Worm (Caenorhabditis elegans): ENCODE measurements around the gene sgcb-1.

The sgcb-1 gene

ce11 chrII:332419-332818 lies 6.3 kb downstream of the sgcb-1 start, which contains the start of gene cbn-1:
TSS of gene cbn-1 (minus strand) at chrII:332519.
- no peak for TF ChIP-seq blmp-1 (tag; optimal IDR thresholded peaks at IDR 0.05)
- TF ChIP-seq ceh-83 (GFP tag; optimal IDR thresholded peaks at IDR 0.05), result no peak
- no peak for TF ChIP-seq drap-1 (GFP tag; optimal IDR thresholded peaks at IDR 0.05)
- TF ChIP-seq lin-13 (tag; optimal IDR thresholded peaks at IDR 0.05), result no peak
- no peak for TF ChIP-seq cnd-1 (tag; optimal IDR thresholded peaks at IDR 0.05)
- TF ChIP-seq elt-3 (tag; optimal IDR thresholded peaks at IDR 0.05), result no peak
- no peak for TF ChIP-seq unc-62 (GFP tag; optimal IDR thresholded peaks at IDR 0.05)
- TF ChIP-seq ham-2 (GFP tag; optimal IDR thresholded peaks at IDR 0.05), result no peak
- TF ChIP-seq nhr-28 (tag; optimal IDR thresholded peaks at IDR 0.05), result no peak
- no peak for TF ChIP-seq mep-1 (tag; optimal IDR thresholded peaks at IDR 0.05)
- TF ChIP-seq mab-5 (tag; optimal IDR thresholded peaks at IDR 0.05), result no peak

- peak; percentile 90 for TF ChIP-seq blmp-1 (tag; optimal IDR thresholded peaks at IDR 0.05)
- TF ChIP-seq cnd-1 (tag; optimal IDR thresholded peaks at IDR 0.05), result no peak
- no peak for TF ChIP-seq nhr-2 (tag; optimal IDR thresholded peaks at IDR 0.05)
- TF ChIP-seq mls-2 (tag; optimal IDR thresholded peaks at IDR 0.05), result no peak
Observed at ce11 chrII:333853-334449, 7.9 kb downstream of the sgcb-1 start.

ce11 chrII:334828-335227 lies 8.7 kb downstream of the sgcb-1 start:
- no peak for TF ChIP-seq mab-5 (tag; optimal IDR thresholded peaks at IDR 0.05)

- TF ChIP-seq blmp-1 (tag; optimal IDR thresholded peaks at IDR 0.05), result peak; percentile 87
- no peak for TF ChIP-seq bed-3 (GFP tag; optimal IDR thresholded peaks at IDR 0.05)
- no peak for TF ChIP-seq M03D4.4 (tag; optimal IDR thresholded peaks at IDR 0.05)
- no peak for TF ChIP-seq lin-32 (GFP tag; optimal IDR thresholded peaks at IDR 0.05)
- TF ChIP-seq ham-2 (GFP tag; optimal IDR thresholded peaks at IDR 0.05), result peak; percentile 57
Observed at ce11 chrII:337233-337832, 11.2 kb downstream of the sgcb-1 start, which contains the start of gene cpn-2. TSS of gene cpn-2 (plus strand) at chrII:337782.

ce11 chrII:340224-340623 lies 14.1 kb downstream of the sgcb-1 start, which contains the start of gene clc-31:
TSS of gene clc-31 (plus strand) at chrII:340524.
- TF ChIP-seq mab-5 (tag; optimal IDR thresholded peaks at IDR 0.05) (no peak), nhr-76 (tag; optimal IDR thresholded peaks at IDR 0.05) (no peak), mls-2 (tag; optimal IDR thresholded peaks at IDR 0.05) (no peak), sem-2 (GFP tag; optimal IDR thresholded peaks at IDR 0.05) (no peak), sptf-1 (tag; optimal IDR thresholded peaks at IDR 0.05) (no peak), elt-1 (tag; optimal IDR thresholded peaks at IDR 0.05; ENCODE audit: borderline replicate concordance, insufficient read depth) (no peak), lsy-2 (tag; optimal IDR thresholded peaks at IDR 0.05) (no peak), pha-4 (tag; optimal IDR thresholded peaks at IDR 0.05) (no peak), ceh-43 (GFP tag; optimal IDR thresholded peaks at IDR 0.05) (no peak), flh-1 (GFP tag; optimal IDR thresholded peaks at IDR 0.05) (no peak), elt-3 (tag; optimal IDR thresholded peaks at IDR 0.05) (no peak), blmp-1 (tag; optimal IDR thresholded peaks at IDR 0.05) (no peak), lin-13 (tag; optimal IDR thresholded peaks at IDR 0.05) (no peak), unc-39 (tag; optimal IDR thresholded peaks at IDR 0.05) (no peak), cnd-1 (tag; optimal IDR thresholded peaks at IDR 0.05) (no peak), unc-120 (tag; optimal IDR thresholded peaks at IDR 0.05; ENCODE audit: poor library complexity, severe bottlenecking) (no peak), nhr-237 (tag; optimal IDR thresholded peaks at IDR 0.05) (no peak), unc-62 (GFP tag; optimal IDR thresholded peaks at IDR 0.05) (no peak), snpc-4 (tag; optimal IDR thresholded peaks at IDR 0.05) (no peak)

- TF ChIP-seq snpc-4 (tag; optimal IDR thresholded peaks at IDR 0.05), result no peak
- TF ChIP-seq mab-5 (tag; optimal IDR thresholded peaks at IDR 0.05), result no peak
- TF ChIP-seq nhr-12 (tag; optimal IDR thresholded peaks at IDR 0.05), result no peak
- no peak for TF ChIP-seq nhr-2 (tag; optimal IDR thresholded peaks at IDR 0.05)
- no peak for TF ChIP-seq pha-4 (tag; optimal IDR thresholded peaks at IDR 0.05)
- TF ChIP-seq bed-3 (GFP tag; optimal IDR thresholded peaks at IDR 0.05), result no peak
- no peak for TF ChIP-seq ces-1 (GFP tag; optimal IDR thresholded peaks at IDR 0.05)
- TF ChIP-seq unc-120 (tag; optimal IDR thresholded peaks at IDR 0.05; ENCODE audit: poor library complexity, severe bottlenecking), result no peak
- TF ChIP-seq nhr-237 (tag; optimal IDR thresholded peaks at IDR 0.05), result no peak
- no peak for TF ChIP-seq sem-2 (GFP tag; optimal IDR thresholded peaks at IDR 0.05)
- no peak for TF ChIP-seq zip-8 (tag; optimal IDR thresholded peaks at IDR 0.05)
- TF ChIP-seq lsy-2 (tag; optimal IDR thresholded peaks at IDR 0.05), result no peak
- no peak for TF ChIP-seq elt-1 (tag; optimal IDR thresholded peaks at IDR 0.05; ENCODE audit: borderline replicate concordance, insufficient read depth)
- no peak for TF ChIP-seq sptf-1 (tag; optimal IDR thresholded peaks at IDR 0.05)
- no peak for TF ChIP-seq tbx-8 (GFP tag; optimal IDR thresholded peaks at IDR 0.05)
- no peak for TF ChIP-seq ham-2 (GFP tag; optimal IDR thresholded peaks at IDR 0.05)
Observed at ce11 chrII:340714-341113, 14.6 kb downstream of the sgcb-1 start.
